Fruit fly (Drosophila melanogaster) whole organism, embryonic: Measurements from ENCODE around the gene gish.

Experiments
- CG10267 ChIP-seq: fragments of 200-800 bp; sonication (Bioruptor generic); optimal IDR thresholded peaks from 2 replicates; lab custom pipeline; 2018; ENCODE audit warnings: missing biosample characterization, mild to moderate bottlenecking, missing genetic modification characterization, moderate library complexity
- CG12299 ChIP-seq: fragments of 200-800 bp; sonication (Bioruptor generic); optimal IDR thresholded peaks from 2 replicates; lab custom pipeline; 2018; ENCODE audit warnings: missing biosample characterization, mild to moderate bottlenecking, missing genetic modification characterization
- CG13123 ChIP-seq: fragments of 200-800 bp; sonication (Bioruptor generic); optimal IDR thresholded peaks from 2 replicates; lab custom pipeline; 2016; ENCODE audit warnings: missing biosample characterization, missing genetic modification characterization
- CG14965 ChIP-seq: fragments of 200-800 bp; sonication (Bioruptor generic); optimal IDR thresholded peaks from 2 replicates; lab custom pipeline; 2016; ENCODE audit warnings: missing biosample characterization, missing genetic modification characterization, borderline replicate concordance
- CG15479 ChIP-seq: fragments of 200-800 bp; sonication (Bioruptor generic); optimal IDR thresholded peaks from 3 replicates; lab custom pipeline; 2019; ENCODE audit warnings: missing biosample characterization, mild to moderate bottlenecking, missing genetic modification characterization, moderate library complexity
- CG17328 ChIP-seq: fragments of 200-800 bp; sonication (Bioruptor generic); IDR thresholded peaks from 2 replicates; pipeline ENCODE4 v1.3.6; 2022; ENCODE audit warnings: missing biosample characterization, missing genetic modification characterization
- CG1832 ChIP-seq: fragments of 200-800 bp; sonication (Bioruptor generic); optimal IDR thresholded peaks from 2 replicates; lab custom pipeline; 2017; ENCODE audit warnings: missing biosample characterization, mild to moderate bottlenecking, missing genetic modification characterization, inconsistent platforms
- CG2116 ChIP-seq: fragments of 200-800 bp; sonication (Bioruptor generic); optimal IDR thresholded peaks from 3 replicates; lab custom pipeline; 2018; ENCODE audit warnings: missing biosample characterization, mild to moderate bottlenecking, missing genetic modification characterization
- CG32772 ChIP-seq: fragments of 200-800 bp; sonication (Bioruptor generic); IDR thresholded peaks from 2 replicates; pipeline ENCODE4 v1.3.6; 2022; ENCODE audit warnings: missing biosample characterization, missing genetic modification characterization
- CG33557 ChIP-seq: fragments of 200-800 bp; sonication (Bioruptor generic); optimal IDR thresholded peaks from 2 replicates; lab custom pipeline; 2019; ENCODE audit warnings: missing biosample characterization, mild to moderate bottlenecking, missing genetic modification characterization, moderate library complexity
- CG42726 ChIP-seq: fragments of 200-800 bp; sonication (Bioruptor generic); IDR thresholded peaks from 2 replicates; pipeline ENCODE4 v1.3.6; 2022; ENCODE audit warnings: missing biosample characterization, missing genetic modification characterization; ENCODE audit not compliant: partially characterized antibody
- CG4360 ChIP-seq: fragments of 200-800 bp; sonication (Bioruptor generic); IDR thresholded peaks from 2 replicates; pipeline ENCODE4 v1.3.6; 2022; ENCODE audit warnings: missing biosample characterization, missing genetic modification characterization
- CG6654 ChIP-seq: fragments of 200-800 bp; sonication (Bioruptor generic); optimal IDR thresholded peaks from 2 replicates; lab custom pipeline; 2017; ENCODE audit warnings: missing biosample characterization, mild to moderate bottlenecking, missing genetic modification characterization
- CG6791 ChIP-seq: fragments of 200-800 bp; sonication (Bioruptor generic); IDR thresholded peaks from 3 replicates; pipeline ENCODE4 v1.3.6; 2022; ENCODE audit warnings: missing biosample characterization, missing genetic modification characterization; ENCODE audit not compliant: partially characterized antibody
- CG7357 ChIP-seq: fragments of 200-800 bp; sonication (Bioruptor generic); IDR thresholded peaks from 3 replicates; pipeline ENCODE4 v1.3.6; 2022; ENCODE audit warnings: missing biosample characterization, missing genetic modification characterization
- Hr3 ChIP-seq: fragments of 200-800 bp; sonication (Bioruptor generic); optimal IDR thresholded peaks from 3 replicates; lab custom pipeline; 2016; ENCODE audit warnings: missing biosample characterization, missing genetic modification characterization
- Myb ChIP-seq: fragments of 200-800 bp; sonication (Bioruptor generic); optimal IDR thresholded peaks from 2 replicates; lab custom pipeline; 2016; ENCODE audit warnings: missing biosample characterization, missing genetic modification characterization
- Oli ChIP-seq: fragments of 200-800 bp; sonication (Bioruptor generic); optimal IDR thresholded peaks from 2 replicates; lab custom pipeline; 2018; ENCODE audit warnings: missing biosample characterization, mild to moderate bottlenecking, missing genetic modification characterization, moderate library complexity
- Pdp1 ChIP-seq, 2 experiments: fragments of 200-800 bp; sonication (Bioruptor generic); optimal IDR thresholded peaks; 3 replicates each; lab custom pipeline; 2016; ENCODE audit warnings: missing biosample characterization in 2 of 2, missing genetic modification characterization in 2 of 2, mild to moderate bottlenecking in 1 of 2, moderate library complexity in 1 of 2
- Scr ChIP-seq: fragments of 200-800 bp; sonication (Bioruptor generic); IDR thresholded peaks from 2 replicates; pipeline ENCODE4 v1.3.6; 2022; ENCODE audit warnings: missing biosample characterization, missing genetic modification characterization; ENCODE audit not compliant: partially characterized antibody
- Trl ChIP-seq, 3 experiments: fragments of >200 bp in 2 of 3; fragments of 200-800 bp in 1 of 3; sonication (Bioruptor generic) in 1 of 3; optimal IDR thresholded peaks; 2 replicates in 1 of 3; 3 replicates in 2 of 3; lab custom pipeline; 2016 to 2017; ENCODE audit warnings: missing biosample characterization in 1 of 3, missing genetic modification characterization in 1 of 3
- Xrp1 ChIP-seq: fragments of 200-800 bp; sonication (Bioruptor generic); IDR thresholded peaks from 2 replicates; pipeline ENCODE4 v1.3.6; 2022; ENCODE audit warnings: missing biosample characterization, missing genetic modification characterization
- aop ChIP-seq: fragments of 200-800 bp; sonication (Bioruptor generic); IDR thresholded peaks from 2 replicates; pipeline ENCODE4 v1.3.6; 2022; ENCODE audit warnings: missing biosample characterization, missing genetic modification characterization
- bcd ChIP-seq: fragments of 200-800 bp; sonication (Bioruptor generic); optimal IDR thresholded peaks from 2 replicates; lab custom pipeline; 2017; ENCODE audit warnings: missing biosample characterization, mild to moderate bottlenecking, missing genetic modification characterization
- br ChIP-seq: fragments of >200 bp; optimal IDR thresholded peaks from 2 replicates; lab custom pipeline; 2017
- chinmo ChIP-seq: fragments of 200-800 bp; sonication (Bioruptor generic); IDR thresholded peaks from 4 replicates; pipeline ENCODE4 v1.3.6; 2022; ENCODE audit warnings: missing biosample characterization, missing genetic modification characterization; ENCODE audit not compliant: partially characterized antibody
- corto ChIP-seq: fragments of 200-800 bp; sonication (Bioruptor generic); optimal IDR thresholded peaks from 2 replicates; lab custom pipeline; 2016; ENCODE audit warnings: missing biosample characterization, mild to moderate bottlenecking, missing genetic modification characterization, moderate library complexity
- dm ChIP-seq: fragments of 200-800 bp; sonication (Bioruptor generic); optimal IDR thresholded peaks from 3 replicates; lab custom pipeline; 2016; ENCODE audit warnings: missing biosample characterization, missing genetic modification characterization
- eve ChIP-seq, 2 experiments: fragments of >200 bp; optimal IDR thresholded peaks; 2 replicates each; lab custom pipeline; 2017; ENCODE audit warnings: missing biosample characterization in 2 of 2, missing genetic modification characterization in 2 of 2
- gsb-n ChIP-seq: fragments of 200-800 bp; sonication (Bioruptor generic); optimal IDR thresholded peaks from 3 replicates; lab custom pipeline; 2018; ENCODE audit warnings: missing biosample characterization, mild to moderate bottlenecking, missing genetic modification characterization
- nom ChIP-seq: fragments of 200-800 bp; sonication (Bioruptor generic); optimal IDR thresholded peaks from 2 replicates; lab custom pipeline; 2017; ENCODE audit warnings: missing biosample characterization, missing genetic modification characterization, mild to moderate bottlenecking, moderate library complexity, missing genetic modification reagents
- psq ChIP-seq: fragments of 200-800 bp; sonication (Bioruptor generic); optimal IDR thresholded peaks from 2 replicates; lab custom pipeline; 2017; ENCODE audit warnings: missing biosample characterization, missing genetic modification characterization
- sc ChIP-seq, 3 experiments: fragments of >200 bp in 2 of 3; fragments of 200-800 bp in 1 of 3; sonication (Bioruptor generic) in 1 of 3; optimal IDR thresholded peaks; 2 replicates in 2 of 3; 3 replicates in 1 of 3; lab custom pipeline; 2017; ENCODE audit warnings: mild to moderate bottlenecking in 1 of 3, missing biosample characterization in 1 of 3, missing genetic modification characterization in 1 of 3, missing genetic modification reagents in 1 of 3
- sqz ChIP-seq: fragments of 200-800 bp; sonication (Bioruptor generic); optimal IDR thresholded peaks from 3 replicates; lab custom pipeline; 2018; ENCODE audit warnings: missing biosample characterization, mild to moderate bottlenecking, missing genetic modification characterization
- z ChIP-seq: fragments of 200-800 bp; sonication (Bioruptor generic); IDR thresholded peaks from 3 replicates; pipeline ENCODE4 v1.3.6; 2022; ENCODE audit warnings: missing biosample characterization, missing genetic modification characterization
- zf30C ChIP-seq: fragments of 200-800 bp; sonication (Bioruptor generic); optimal IDR thresholded peaks from 3 replicates; lab custom pipeline; 2018; ENCODE audit warnings: missing biosample characterization, mild to moderate bottlenecking, missing genetic modification characterization

Gene gish

DNA sequence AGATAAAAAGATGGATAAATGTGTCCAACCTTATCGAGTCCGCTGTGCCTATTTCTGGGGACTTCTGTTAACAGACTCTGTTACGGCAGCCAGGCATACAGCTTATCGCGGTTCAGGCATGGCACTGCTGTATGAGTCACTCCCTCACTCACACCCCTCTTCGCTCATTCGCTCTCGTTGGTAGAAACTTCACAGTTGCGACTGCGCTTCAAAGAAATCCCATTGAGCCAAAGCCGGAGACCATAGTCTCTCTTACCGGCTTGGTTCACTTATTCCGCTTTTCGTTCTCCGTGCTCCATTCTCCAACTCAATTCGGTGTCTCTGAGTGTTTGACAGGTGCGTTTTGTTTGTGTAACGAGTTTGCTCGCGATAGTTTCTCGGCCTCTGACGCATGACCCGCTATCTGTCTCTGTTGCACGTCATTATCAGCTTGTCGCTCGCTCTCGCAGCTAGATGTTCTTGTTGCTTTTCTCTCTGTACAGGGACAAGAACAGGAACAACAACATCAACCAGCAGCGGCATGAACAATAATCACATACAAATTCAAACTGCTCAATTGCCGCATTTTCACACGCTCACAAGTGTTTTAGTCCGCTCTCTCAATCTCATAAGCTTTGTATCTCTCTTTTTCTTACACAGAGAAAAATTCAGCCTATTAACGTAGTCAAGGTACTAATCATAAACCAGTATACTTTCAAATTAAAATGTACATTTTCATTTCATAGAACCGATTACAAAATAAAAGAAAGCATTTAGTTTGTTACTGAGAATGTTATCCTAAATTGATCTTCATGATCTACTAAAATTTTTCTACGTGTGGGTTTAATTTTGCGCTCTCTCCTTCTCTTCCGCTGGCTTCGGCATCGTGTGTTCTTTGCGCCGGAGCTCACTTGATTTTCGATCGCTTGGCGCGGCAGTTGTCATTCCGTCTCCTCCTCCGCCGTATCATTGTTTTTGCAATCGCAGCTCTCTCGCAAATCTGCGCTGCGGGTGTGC lies 8.0 kb downstream of the gish start (continued):
- TF ChIP-seq CG42726 (GFP tag; lab: Robert Waterston, UW) (no peak), CG33557 (GFP tag; lab: Kevin White, UChicago) (peak; percentile 100), CG12299 (peak; percentile 99), Scr (GFP tag; lab: Robert Waterston, UW) (peak; percentile 56), zf30C (GFP tag; lab: Kevin White, UChicago) (peak; percentile 100), Oli (tag; lab: Kevin White, UChicago) (peak; percentile 100)

DNA sequence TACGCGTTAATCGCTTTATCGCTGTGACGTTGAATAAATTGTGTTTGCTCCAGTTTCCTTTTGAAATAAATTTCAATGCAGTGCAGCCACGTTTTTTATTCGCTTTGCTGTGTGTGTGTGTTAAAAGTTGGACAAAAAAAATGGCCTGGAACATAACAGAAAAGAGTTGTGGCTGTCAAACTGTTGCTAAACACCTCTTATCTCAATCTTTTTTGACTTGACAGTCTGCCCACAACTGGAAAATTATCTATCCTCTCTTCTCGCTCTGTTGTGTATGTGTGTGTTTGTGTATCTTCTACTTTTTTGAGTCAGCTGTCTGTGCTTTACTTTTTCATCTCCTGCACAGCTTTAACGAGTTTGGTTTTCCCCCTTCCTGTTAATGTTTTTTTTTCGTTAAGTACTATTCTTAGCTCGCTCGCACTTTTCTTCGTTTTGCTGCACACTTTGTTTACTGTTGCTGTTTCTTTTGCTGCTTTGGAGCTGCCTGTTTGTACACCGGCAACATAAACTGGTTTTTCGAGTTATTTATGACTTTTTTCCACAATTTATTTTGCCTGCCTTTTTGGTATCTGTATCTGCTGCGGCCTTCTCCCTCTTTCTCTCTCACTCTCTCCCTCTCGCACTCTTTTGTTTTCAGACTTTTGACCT lies 8.9 kb downstream of the gish start:
- TF ChIP-seq psq (GFP tag; lab: Kevin White, UChicago) (peak; percentile 59), eve (GFP tag; optimal IDR thresholded peaks at IDR 0.05; lab: Kevin White, UChicago) (peak in 1 of 2 experiments; percentile 58), CG15479 (no peak), CG10267 (no peak), Myb (GFP tag; lab: Kevin White, UChicago) (no peak), sc (optimal IDR thresholded peaks at IDR 0.05; lab: Kevin White, UChicago) (no peak), sc (GFP tag; optimal IDR thresholded peaks at IDR 0.05; lab: Kevin White, UChicago) (no peak), CG13123 (GFP tag; lab: Kevin White, UChicago) (no peak), CG32772 (GFP tag; lab: Robert Waterston, UW) (peak; percentile 42; the same call in 1 of the 2 replicates), dm (GFP tag; lab: Kevin White, UChicago) (no peak), corto (GFP tag; lab: Kevin White, UChicago) (peak; percentile 13), aop (GFP tag; lab: Robert Waterston, UW) (no peak), Trl (optimal IDR thresholded peaks at IDR 0.05; lab: Kevin White, UChicago) (peak in 1 of 2 experiments; percentile 8), Trl (GFP tag; optimal IDR thresholded peaks at IDR 0.05; lab: Kevin White, UChicago) (no peak), CG17328 (GFP tag; lab: Robert Waterston, UW) (peak; percentile 19; the same call in 1 of the 2 replicates), CG6654 (GFP tag; lab: Kevin White, UChicago) (peak; percentile 97), CG6791 (GFP tag; lab: Robert Waterston, UW) (0 out of 3 replicates have a peak, but pooled peaks have one; percentile 8), sqz (GFP tag; lab: Kevin White, UChicago) (peak; percentile 45), CG4360 (GFP tag; lab: Robert Waterston, UW) (0 out of 2 replicates have a peak, but pooled peaks have one; percentile 15), CG7357 (GFP tag; lab: Robert Waterston, UW) (no peak), Xrp1 (GFP tag; lab: Robert Waterston, UW) (peak; percentile 12; the same call in 1 of the 2 replicates), chinmo (GFP tag; lab: Robert Waterston, UW) (peak; percentile 71; the same call in 1 of the 4 replicates), bcd (GFP tag; lab: Kevin White, UChicago) (no peak), CG1832 (GFP tag; lab: Kevin White, UChicago) (peak; percentile 48), Pdp1 (GFP tag; optimal IDR thresholded peaks at IDR 0.05; lab: Kevin White, UChicago) (no peak), CG2116 (GFP tag; lab: Kevin White, UChicago) (no peak), z (GFP tag; lab: Robert Waterston, UW) (peak; percentile 40; the same call in 1 of the 3 replicates), nom (GFP tag; lab: Kevin White, UChicago) (peak; percentile 16), gsb-n (tag; lab: Kevin White, UChicago) (no peak), br (lab: Kevin White, UChicago) (no peak), Hr3 (GFP tag; lab: Kevin White, UChicago) (no peak), CG14965 (GFP tag; lab: Kevin White, UChicago) (no peak)
